Fruit fly (Drosophila melanogaster) whole organism, embryonic: Measurements from ENCODE around the gene CG15602.

Source experiments
- Atf-2 ChIP-seq: fragments of 200-800 bp; sonication (Bioruptor generic); optimal IDR thresholded peaks from 2 replicates; lab custom pipeline; 2016; ENCODE audit warnings: missing biosample characterization, missing genetic modification characterization
- Bteb2 ChIP-seq: fragments of 200-800 bp; sonication (Bioruptor generic); optimal IDR thresholded peaks from 2 replicates; lab custom pipeline; 2016; ENCODE audit warnings: missing biosample characterization, missing genetic modification characterization
- CG10209 ChIP-seq: fragments of 200-800 bp; sonication (Bioruptor generic); optimal IDR thresholded peaks from 3 replicates; lab custom pipeline; 2017; ENCODE audit warnings: missing biosample characterization, mild to moderate bottlenecking, missing genetic modification characterization, missing genetic modification reagents
- CG11695 ChIP-seq: fragments of 200-800 bp; sonication (Bioruptor generic); IDR thresholded peaks from 3 replicates; pipeline ENCODE4 v1.3.6; 2022; ENCODE audit warnings: missing biosample characterization, missing genetic modification characterization
- CG12391 ChIP-seq: fragments of 200-800 bp; sonication (Bioruptor generic); optimal IDR thresholded peaks from 3 replicates; lab custom pipeline; 2018; ENCODE audit warnings: missing biosample characterization, mild to moderate bottlenecking, missing genetic modification characterization, moderate library complexity
- CG13287 ChIP-seq: fragments of 200-800 bp; sonication (Bioruptor generic); IDR thresholded peaks from 2 replicates; pipeline ENCODE4 v1.3.6; 2022; ENCODE audit warnings: missing biosample characterization, missing genetic modification characterization; ENCODE audit not compliant: partially characterized antibody
- CG14014 ChIP-seq: fragments of 200-800 bp; sonication (Bioruptor generic); IDR thresholded peaks from 2 replicates; pipeline ENCODE4 v1.3.6; 2022; ENCODE audit warnings: missing biosample characterization, missing genetic modification characterization
- CG14050 ChIP-seq: fragments of 200-800 bp; sonication (Bioruptor generic); IDR thresholded peaks from 3 replicates; pipeline ENCODE4 v1.3.6; 2022; ENCODE audit warnings: missing biosample characterization, missing genetic modification characterization
- CG15073 ChIP-seq: fragments of 200-800 bp; sonication (Bioruptor generic); optimal IDR thresholded peaks from 2 replicates; lab custom pipeline; 2016; ENCODE audit warnings: missing biosample characterization, missing genetic modification characterization
- CG15601 ChIP-seq: fragments of 200-800 bp; sonication (Bioruptor generic); optimal IDR thresholded peaks from 3 replicates; lab custom pipeline; 2019; ENCODE audit warnings: missing biosample characterization, mild to moderate bottlenecking, missing genetic modification characterization, moderate library complexity
- CG1603 ChIP-seq: fragments of 200-800 bp; sonication (Bioruptor generic); optimal IDR thresholded peaks from 2 replicates; lab custom pipeline; 2019; ENCODE audit warnings: missing biosample characterization, mild to moderate bottlenecking, missing genetic modification characterization, moderate library complexity
- CG17186 ChIP-seq: fragments of 200-800 bp; sonication (Bioruptor generic); optimal IDR thresholded peaks from 3 replicates; lab custom pipeline; 2017; ENCODE audit warnings: missing biosample characterization, missing genetic modification reagents, missing genetic modification characterization
- CG17829 ChIP-seq: fragments of 200-800 bp; optimal IDR thresholded peaks from 2 replicates; lab custom pipeline; 2019; ENCODE audit warnings: missing biosample characterization, mild to moderate bottlenecking, missing genetic modification characterization, moderate library complexity
- CG31441 ChIP-seq: fragments of 200-800 bp; sonication (Bioruptor generic); IDR thresholded peaks from 2 replicates; pipeline ENCODE4 v1.3.6; 2022; ENCODE audit warnings: missing biosample characterization, missing genetic modification characterization
- CG34376 ChIP-seq: fragments of 200-800 bp; sonication (Bioruptor generic); optimal IDR thresholded peaks from 2 replicates; lab custom pipeline; 2018; ENCODE audit warnings: missing biosample characterization, mild to moderate bottlenecking, missing genetic modification characterization
- CG3995 ChIP-seq: fragments of 200-800 bp; sonication (Bioruptor generic); optimal IDR thresholded peaks from 3 replicates; lab custom pipeline; 2016; ENCODE audit warnings: missing biosample characterization, missing genetic modification characterization
- CG4424 ChIP-seq: fragments of 200-800 bp; sonication (Bioruptor generic); optimal IDR thresholded peaks from 3 replicates; lab custom pipeline; 2016; ENCODE audit warnings: missing biosample characterization, missing genetic modification characterization
- CG4854 ChIP-seq: fragments of 200-800 bp; sonication (Bioruptor generic); optimal IDR thresholded peaks from 2 replicates; lab custom pipeline; 2016; ENCODE audit warnings: missing biosample characterization, missing genetic modification characterization, inconsistent platforms
- CG5180 ChIP-seq: fragments of 200-800 bp; sonication (Bioruptor generic); optimal IDR thresholded peaks from 3 replicates; lab custom pipeline; 2017; ENCODE audit warnings: missing biosample characterization, missing genetic modification characterization, mild to moderate bottlenecking, moderate library complexity, missing genetic modification reagents
- CG6175 ChIP-seq: fragments of 200-800 bp; sonication (Bioruptor generic); IDR thresholded peaks from 3 replicates; pipeline ENCODE4 v1.3.6; 2022; ENCODE audit warnings: missing biosample characterization, missing genetic modification characterization
- CG6813 ChIP-seq: fragments of 200-800 bp; sonication (Bioruptor generic); optimal IDR thresholded peaks from 2 replicates; lab custom pipeline; 2017; ENCODE audit warnings: missing biosample characterization, missing genetic modification characterization, mild to moderate bottlenecking, moderate library complexity, missing genetic modification reagents
- CG7357 ChIP-seq: fragments of 200-800 bp; sonication (Bioruptor generic); IDR thresholded peaks from 3 replicates; pipeline ENCODE4 v1.3.6; 2022; ENCODE audit warnings: missing biosample characterization, missing genetic modification characterization
- CG8924 ChIP-seq: fragments of 200-800 bp; optimal IDR thresholded peaks from 3 replicates; lab custom pipeline; 2019; ENCODE audit warnings: missing biosample characterization, mild to moderate bottlenecking, missing genetic modification characterization, moderate library complexity
- CG9215 ChIP-seq: fragments of 200-800 bp; sonication (Bioruptor generic); IDR thresholded peaks from 2 replicates; pipeline ENCODE4 v1.3.6; 2022; ENCODE audit warnings: missing biosample characterization, missing genetic modification characterization
- CTCF ChIP-seq: fragments of 200-800 bp; sonication (Bioruptor generic); optimal IDR thresholded peaks from 2 replicates; lab custom pipeline; 2017; ENCODE audit warnings: missing biosample characterization, mild to moderate bottlenecking, missing genetic modification characterization, moderate library complexity
- Camta ChIP-seq: fragments of 200-800 bp; sonication (Bioruptor generic); optimal IDR thresholded peaks from 2 replicates; lab custom pipeline; 2016; ENCODE audit warnings: missing biosample characterization, missing genetic modification characterization
- Doc3 ChIP-seq: fragments of 200-800 bp; sonication (Bioruptor generic); IDR thresholded peaks from 3 replicates; pipeline ENCODE4 v1.3.6; 2022; ENCODE audit warnings: missing biosample characterization, missing genetic modification characterization; ENCODE audit not compliant: partially characterized antibody
- Dp ChIP-seq: fragments of 200-800 bp; sonication (Bioruptor generic); optimal IDR thresholded peaks from 2 replicates; lab custom pipeline; 2018; ENCODE audit warnings: missing biosample characterization, mild to moderate bottlenecking, missing genetic modification characterization, moderate library complexity
- Eip74EF ChIP-seq, 2 experiments: fragments of 200-800 bp in 1 of 2; fragments of >200 bp in 1 of 2; sonication (Bioruptor generic) in 1 of 2; optimal IDR thresholded peaks; 2 replicates each; lab custom pipeline; 2017 to 2019; ENCODE audit warnings: missing biosample characterization in 2 of 2, missing genetic modification characterization in 2 of 2, mild to moderate bottlenecking in 1 of 2, moderate library complexity in 1 of 2
- Opbp ChIP-seq: fragments of 200-800 bp; sonication (Bioruptor generic); IDR thresholded peaks from 3 replicates; pipeline ENCODE4 v1.3.6; 2022; ENCODE audit warnings: missing biosample characterization, missing genetic modification characterization; ENCODE audit not compliant: partially characterized antibody
- Ssrp ChIP-seq: fragments of 200-800 bp; sonication (Bioruptor generic); optimal IDR thresholded peaks from 2 replicates; lab custom pipeline; 2018; ENCODE audit warnings: missing biosample characterization, mild to moderate bottlenecking, missing genetic modification characterization, moderate library complexity
- ap ChIP-seq: fragments of 200-800 bp; sonication (Bioruptor generic); IDR thresholded peaks from 2 replicates; pipeline ENCODE4 v1.3.6; 2022; ENCODE audit warnings: missing biosample characterization, missing genetic modification characterization
- bab2 ChIP-seq: fragments of 200-800 bp; sonication (Bioruptor generic); optimal IDR thresholded peaks from 2 replicates; lab custom pipeline; 2016; ENCODE audit warnings: missing biosample characterization, missing genetic modification characterization
- bigmax ChIP-seq: fragments of 200-800 bp; sonication (Bioruptor generic); optimal IDR thresholded peaks from 2 replicates; lab custom pipeline; 2018; ENCODE audit warnings: missing biosample characterization, mild to moderate bottlenecking, missing genetic modification characterization
- cas ChIP-seq: fragments of 200-800 bp; sonication (Bioruptor generic); IDR thresholded peaks from 2 replicates; pipeline ENCODE4 v1.3.6; 2022; ENCODE audit warnings: missing biosample characterization, missing genetic modification characterization
- cg ChIP-seq: fragments of 200-800 bp; sonication (Bioruptor generic); optimal IDR thresholded peaks from 3 replicates; lab custom pipeline; 2019; ENCODE audit warnings: missing biosample characterization, mild to moderate bottlenecking, missing genetic modification characterization, moderate library complexity
- crol ChIP-seq: fragments of 200-800 bp; sonication (Bioruptor generic); IDR thresholded peaks from 2 replicates; pipeline ENCODE4 v1.3.6; 2022; ENCODE audit warnings: missing biosample characterization, missing genetic modification characterization
- gt ChIP-seq: fragments of 200-800 bp; sonication (Bioruptor generic); IDR thresholded peaks from 2 replicates; pipeline ENCODE4 v1.3.6; 2022; ENCODE audit warnings: missing biosample characterization, missing genetic modification characterization
- kah ChIP-seq: fragments of 200-800 bp; sonication (Bioruptor generic); optimal IDR thresholded peaks from 2 replicates; lab custom pipeline; 2018; ENCODE audit warnings: missing biosample characterization, mild to moderate bottlenecking, missing genetic modification characterization
- knrl ChIP-seq: fragments of 200-800 bp; sonication (Bioruptor generic); IDR thresholded peaks from 3 replicates; pipeline ENCODE4 v1.3.6; 2022; ENCODE audit warnings: missing biosample characterization, missing genetic modification characterization; ENCODE audit not compliant: partially characterized antibody
- lov ChIP-seq, 2 experiments: fragments of 200-800 bp in 1 of 2; fragments of >200 bp in 1 of 2; sonication (Bioruptor generic) in 1 of 2; IDR thresholded peaks in 1 of 2; optimal IDR thresholded peaks in 1 of 2; 2 replicates in 1 of 2; 3 replicates in 1 of 2; pipeline versions ENCODE4 v1.3.6 to Lab custom; 2017 to 2022; ENCODE audit warnings: missing biosample characterization in 1 of 2, missing genetic modification characterization in 1 of 2
- nerfin-1 ChIP-seq: fragments of 200-800 bp; sonication (Bioruptor generic); optimal IDR thresholded peaks from 3 replicates; lab custom pipeline; 2019; ENCODE audit warnings: missing biosample characterization, mild to moderate bottlenecking, missing genetic modification characterization, moderate library complexity
- nerfin-2 ChIP-seq: fragments of 200-800 bp; sonication (Bioruptor generic); IDR thresholded peaks from 2 replicates; pipeline ENCODE4 v1.3.6; 2022; ENCODE audit warnings: missing biosample characterization, missing genetic modification characterization; ENCODE audit not compliant: partially characterized antibody
- pita ChIP-seq: fragments of 200-800 bp; sonication (Bioruptor generic); optimal IDR thresholded peaks from 2 replicates; lab custom pipeline; 2017; ENCODE audit warnings: missing biosample characterization, mild to moderate bottlenecking, missing genetic modification characterization
- pros ChIP-seq: fragments of 200-800 bp; sonication (Bioruptor generic); optimal IDR thresholded peaks from 3 replicates; lab custom pipeline; 2019; ENCODE audit warnings: missing biosample characterization, mild to moderate bottlenecking, missing genetic modification characterization, moderate library complexity
- sd ChIP-seq: fragments of 200-800 bp; sonication (Bioruptor generic); optimal IDR thresholded peaks from 3 replicates; lab custom pipeline; 2018; ENCODE audit warnings: missing biosample characterization, mild to moderate bottlenecking, missing genetic modification characterization, moderate library complexity
- sens-2 ChIP-seq: fragments of 200-800 bp; sonication (Bioruptor generic); IDR thresholded peaks from 2 replicates; pipeline ENCODE4 v1.3.6; 2022; ENCODE audit warnings: missing biosample characterization, missing genetic modification characterization
- sr ChIP-seq: fragments of 200-800 bp; sonication (Bioruptor generic); IDR thresholded peaks from 3 replicates; pipeline ENCODE4 v1.3.6; 2022; ENCODE audit warnings: missing biosample characterization, missing genetic modification characterization
- wek ChIP-seq: fragments of 200-800 bp; sonication (Bioruptor generic); optimal IDR thresholded peaks from 3 replicates; lab custom pipeline; 2018; ENCODE audit warnings: missing biosample characterization, mild to moderate bottlenecking, missing genetic modification characterization, moderate library complexity
- zf30C ChIP-seq: fragments of 200-800 bp; sonication (Bioruptor generic); optimal IDR thresholded peaks from 3 replicates; lab custom pipeline; 2018; ENCODE audit warnings: missing biosample characterization, mild to moderate bottlenecking, missing genetic modification characterization

The CG15602 gene

dm6 chrX:15817823-15818222 lies 18.6 kb downstream of the CG15602 start:
- TF ChIP-seq pita (no peak), nerfin-2 (GFP tag; lab: Robert Waterston, UW) (no peak), Bteb2 (no peak), Eip74EF (GFP tag; optimal IDR thresholded peaks at IDR 0.05; lab: Kevin White, UChicago) (no peak), CTCF (GFP tag; lab: Kevin White, UChicago) (no peak), knrl (GFP tag; lab: Robert Waterston, UW) (no peak), ap (GFP tag; lab: Robert Waterston, UW) (no peak), CG9215 (GFP tag; lab: Robert Waterston, UW) (no peak), CG11695 (GFP tag; lab: Robert Waterston, UW) (no peak), CG5180 (GFP tag; lab: Kevin White, UChicago) (peak; percentile 10), CG14050 (GFP tag; lab: Robert Waterston, UW) (no peak), CG4854 (no peak), Atf-2 (GFP tag; lab: Kevin White, UChicago) (no peak), pros (GFP tag; lab: Kevin White, UChicago) (peak; percentile 56), CG7357 (GFP tag; lab: Robert Waterston, UW) (no peak), Camta (no peak), wek (GFP tag; lab: Kevin White, UChicago) (no peak), zf30C (GFP tag; lab: Kevin White, UChicago) (no peak), sr (GFP tag; lab: Robert Waterston, UW) (no peak), CG6175 (GFP tag; lab: Robert Waterston, UW) (no peak), CG34376 (GFP tag; lab: Kevin White, UChicago) (no peak), Opbp (peak; percentile 37; the same call in 2 of the 3 replicates), Dp (GFP tag; lab: Kevin White, UChicago) (no peak), crol (GFP tag; lab: Robert Waterston, UW) (no peak), CG13287 (GFP tag; lab: Robert Waterston, UW) (no peak), cg (no peak), Doc3 (GFP tag; lab: Robert Waterston, UW) (no peak), CG4424 (no peak), CG1603 (tag; lab: Kevin White, UChicago) (no peak), CG15073 (GFP tag; lab: Kevin White, UChicago) (no peak), CG15601 (tag; lab: Kevin White, UChicago) (no peak), sd (tag; lab: Kevin White, UChicago) (peak; percentile 89), gt (GFP tag; lab: Robert Waterston, UW) (no peak), CG17186 (no peak), bigmax (GFP tag; lab: Kevin White, UChicago) (no peak), CG10209 (GFP tag; lab: Kevin White, UChicago) (no peak), CG31441 (GFP tag; lab: Robert Waterston, UW) (no peak), lov (optimal IDR thresholded peaks at IDR 0.05; lab: Kevin White, UChicago) (no peak), lov (GFP tag; IDR thresholded peaks at IDR 0.05; lab: Robert Waterston, UW) (no peak), Ssrp (no peak), kah (GFP tag; lab: Kevin White, UChicago) (no peak), CG14014 (GFP tag; lab: Robert Waterston, UW) (no peak), CG17829 (no peak), bab2 (no peak), CG3995 (no peak), CG12391 (tag; lab: Kevin White, UChicago) (no peak), CG8924 (no peak), CG6813 (GFP tag; lab: Kevin White, UChicago) (no peak), sens-2 (GFP tag; lab: Robert Waterston, UW) (no peak), cas (no peak), nerfin-1 (tag; lab: Kevin White, UChicago) (peak; percentile 90)
